Worm (Caenorhabditis elegans): ENCODE data around the gene trpp-4.

Gene trpp-4

ce11 chrV:9399886-9400373, at the start of gene trpp-4:
Gene trpp-4, plus strand, starts transcription at chrV:9400327.
- TF ChIP-seq unc-42 (tag; optimal IDR thresholded peaks at IDR 0.05) (peak; percentile 54), madf-2 (tag; optimal IDR thresholded peaks at IDR 0.05) (no peak)

- TF ChIP-seq tbx-2 (tag; optimal IDR thresholded peaks at IDR 0.05) (no peak), hlh-8 (tag; optimal IDR thresholded peaks at IDR 0.05) (no peak), ahr-1 (tag; optimal IDR thresholded peaks at IDR 0.05) (no peak), unc-55 (GFP tag; optimal IDR thresholded peaks at IDR 0.05) (no peak), ttx-3 (tag; optimal IDR thresholded peaks at IDR 0.05) (no peak), K09A11.1 (tag; optimal IDR thresholded peaks at IDR 0.05; ENCODE audit: insufficient read depth) (no peak), gmeb-2 (tag; optimal IDR thresholded peaks at IDR 0.05) (no peak), fkh-6 (tag; optimal IDR thresholded peaks at IDR 0.05) (no peak)
Observed at ce11 chrV:9352947-9353346, 47.2 kb upstream of the trpp-4 start, which contains the start of gene srx-46. Gene srx-46, plus strand, starts transcription at chrV:9353247.

- TF ChIP-seq zip-5 (tag; optimal IDR thresholded peaks at IDR 0.05) = no peak
Observed at ce11 chrV:9355371-9355770, 44.8 kb upstream of the trpp-4 start, which contains the start of gene ttr-40. Gene ttr-40, minus strand, starts transcription at chrV:9355471.

DNA sequence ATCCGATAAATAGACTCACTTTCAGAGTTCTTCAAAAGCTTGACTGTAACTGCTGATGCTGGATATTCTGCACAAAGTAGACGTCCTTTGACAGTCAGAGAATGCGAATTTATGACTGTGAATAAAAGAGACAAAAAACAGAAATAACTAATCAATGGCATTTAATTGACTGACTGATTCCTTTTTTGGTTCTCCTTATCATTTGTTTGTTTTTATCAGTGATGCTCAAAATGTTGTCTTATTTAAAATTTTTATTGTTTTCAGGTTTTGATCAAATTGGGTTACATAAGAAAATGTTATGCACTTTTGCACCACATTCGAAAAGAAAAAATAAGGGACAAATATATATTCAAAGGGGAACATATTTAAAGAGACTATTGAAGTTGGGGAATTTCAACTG, 43.8 kb upstream of the trpp-4 start, which contains the start of gene ttr-49:
Gene ttr-49, minus strand, starts transcription at position 171 of the 400 bp plus-strand sequence.
- TF ChIP-seq pha-4 (tag; optimal IDR thresholded peaks at IDR 0.05) (no peak), ama-1 (optimal IDR thresholded peaks at IDR 0.05) (no peak), nhr-11 (tag; optimal IDR thresholded peaks at IDR 0.05) (no peak), hlh-13 (GFP tag; optimal IDR thresholded peaks at IDR 0.05) (no peak), unc-42 (tag; optimal IDR thresholded peaks at IDR 0.05) (no peak), F13H6.1 (tag; optimal IDR thresholded peaks at IDR 0.05) (no peak), che-1 (tag; optimal IDR thresholded peaks at IDR 0.05) (no peak), ceh-24 (tag; optimal IDR thresholded peaks at IDR 0.05) (no peak), K02D7.2 (tag; optimal IDR thresholded peaks at IDR 0.05) (no peak), unc-3 (GFP tag; conservative IDR thresholded peaks at IDR 0.05) (no peak), unc-3 (tag; optimal IDR thresholded peaks at IDR 0.05) (no peak), elt-2 (tag; optimal IDR thresholded peaks at IDR 0.05) (no peak)

ce11 chrV:9359674-9360073, 40.5 kb upstream of the trpp-4 start, which contains the start of gene gpa-3:
Gene gpa-3, minus strand, starts transcription at chrV:9359774.
- TF ChIP-seq nhr-232 (tag; optimal IDR thresholded peaks at IDR 0.05) = no peak
- no peak for TF ChIP-seq ref-2 (tag; optimal IDR thresholded peaks at IDR 0.05)
- no peak for TF ChIP-seq ceh-9 (tag; optimal IDR thresholded peaks at IDR 0.05)
- TF ChIP-seq pha-4 (tag; optimal IDR thresholded peaks at IDR 0.05) = no peak
- no peak for TF ChIP-seq K09A11.1 (tag; optimal IDR thresholded peaks at IDR 0.05; ENCODE audit: insufficient read depth)
- no peak for TF ChIP-seq pha-2 (tag; optimal IDR thresholded peaks at IDR 0.05)
- TF ChIP-seq npax-4 (tag; optimal IDR thresholded peaks at IDR 0.05) = no peak
- TF ChIP-seq hlh-30 (tag; optimal IDR thresholded peaks at IDR 0.05; ENCODE audit: insufficient read depth) = no peak
- no peak for TF ChIP-seq C38D4.7 (GFP tag; optimal IDR thresholded peaks at IDR 0.05)
- TF ChIP-seq gmeb-2 (tag; optimal IDR thresholded peaks at IDR 0.05) = no peak
- no peak for TF ChIP-seq fkh-10 (GFP tag; optimal IDR thresholded peaks at IDR 0.05)
- no peak for TF ChIP-seq ceh-22 (tag; optimal IDR thresholded peaks at IDR 0.05)
- no peak for TF ChIP-seq madf-2 (tag; optimal IDR thresholded peaks at IDR 0.05)
- no peak for TF ChIP-seq rnt-1 (tag; optimal IDR thresholded peaks at IDR 0.05)
- TF ChIP-seq pros-1 (tag; optimal IDR thresholded peaks at IDR 0.05) = no peak
- TF ChIP-seq ahr-1 (tag; optimal IDR thresholded peaks at IDR 0.05) = no peak
- no peak for TF ChIP-seq K02D7.2 (tag; optimal IDR thresholded peaks at IDR 0.05)

- TF ChIP-seq ahr-1 (tag; optimal IDR thresholded peaks at IDR 0.05) (no peak), ceh-45 (GFP tag; IDR thresholded peaks at IDR 0.05) (no peak), mec-3 (tag; optimal IDR thresholded peaks at IDR 0.05; ENCODE audit: borderline replicate concordance) (no peak), unc-55 (GFP tag; optimal IDR thresholded peaks at IDR 0.05) (no peak), pha-2 (tag; optimal IDR thresholded peaks at IDR 0.05) (no peak), hlh-6 (tag; optimal IDR thresholded peaks at IDR 0.05) (no peak), dmd-4 (tag; optimal IDR thresholded peaks at IDR 0.05; ENCODE audit: borderline replicate concordance) (no peak), tbx-7 (tag; optimal IDR thresholded peaks at IDR 0.05) (no peak), ttx-3 (tag; optimal IDR thresholded peaks at IDR 0.05) (no peak), tbx-2 (tag; optimal IDR thresholded peaks at IDR 0.05) (no peak), nfya-1 (tag; optimal IDR thresholded peaks at IDR 0.05) (no peak), pros-1 (tag; optimal IDR thresholded peaks at IDR 0.05) (no peak), K09A11.1 (tag; optimal IDR thresholded peaks at IDR 0.05; ENCODE audit: insufficient read depth) (no peak), fkh-6 (tag; optimal IDR thresholded peaks at IDR 0.05) (no peak), nhr-232 (tag; optimal IDR thresholded peaks at IDR 0.05) (no peak), C08G9.2 (tag; optimal IDR thresholded peaks at IDR 0.05) (no peak), gmeb-2 (tag; optimal IDR thresholded peaks at IDR 0.05) (no peak), eyg-1 (tag; optimal IDR thresholded peaks at IDR 0.05) (no peak)
Observed at ce11 chrV:9370986-9371385, 29.1 kb upstream of the trpp-4 start, which contains the start of gene E02C12.6. Gene E02C12.6, minus strand, starts transcription at chrV:9371086.
